Fruit fly (Drosophila melanogaster): ENCODE data around the gene Pmi.

Pmi gene

DNA sequence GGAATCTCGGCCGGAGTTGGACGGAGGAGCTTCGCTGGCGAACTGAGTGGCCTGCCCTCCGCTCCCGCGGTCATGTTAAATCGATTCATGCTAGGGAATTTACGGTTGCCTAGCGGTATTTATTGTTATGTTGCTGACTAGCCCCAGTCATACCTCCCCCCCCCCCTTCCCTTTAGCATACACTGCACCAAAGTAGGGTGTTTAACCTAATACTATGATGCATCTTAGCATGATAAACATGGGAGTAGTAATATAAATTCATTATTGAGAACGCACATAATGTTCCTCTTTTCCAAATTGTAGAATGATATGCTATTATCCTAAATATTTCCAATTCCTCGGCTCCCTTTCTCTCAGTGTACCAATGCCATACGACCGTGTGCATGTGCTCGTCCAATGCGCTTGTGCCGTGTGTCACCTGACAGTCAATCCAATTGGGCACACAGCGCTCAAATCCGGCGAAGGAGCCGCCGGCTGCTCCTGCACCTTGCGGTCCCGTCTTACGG lies 16.7 kb downstream of the Pmi start, which contains the start of gene Tektin-C (continued):
- TF ChIP-seq salr (GFP tag; optimal IDR thresholded peaks at IDR 0.05) (no peak), pdm3 (GFP tag; optimal IDR thresholded peaks at IDR 0.05) (no peak)

DNA sequence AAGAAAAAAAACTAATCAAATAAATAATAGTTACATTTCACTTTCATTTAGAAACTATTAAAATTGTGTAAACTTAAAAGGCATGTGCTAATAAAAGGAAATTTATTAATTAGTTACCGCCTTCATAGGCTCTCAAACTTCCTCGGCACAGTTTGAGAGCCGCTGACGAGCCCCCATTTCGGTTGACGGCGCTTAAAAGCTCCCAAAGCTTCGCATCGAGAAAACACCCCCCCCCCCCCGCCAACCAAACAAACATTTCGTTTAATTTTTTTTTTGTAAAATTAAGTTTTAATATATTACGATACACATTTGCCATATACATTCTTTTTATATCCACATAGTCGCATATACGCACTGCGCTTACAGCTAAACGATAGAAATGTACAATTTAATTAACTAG lies 17.4 kb downstream of the Pmi start:
- TF ChIP-seq Sox14 (GFP tag; optimal IDR thresholded peaks at IDR 0.05) (no peak), CG3919 (GFP tag; optimal IDR thresholded peaks at IDR 0.05) (no peak), achi (GFP tag; optimal IDR thresholded peaks at IDR 0.05) (no peak), Smox (GFP tag; optimal IDR thresholded peaks at IDR 0.05) (no peak), CG15336 (GFP tag; IDR thresholded peaks at IDR 0.05) (no peak), topi (GFP tag; optimal IDR thresholded peaks at IDR 0.05) (no peak), CG31627 (GFP tag; optimal IDR thresholded peaks at IDR 0.05) (no peak)

DNA sequence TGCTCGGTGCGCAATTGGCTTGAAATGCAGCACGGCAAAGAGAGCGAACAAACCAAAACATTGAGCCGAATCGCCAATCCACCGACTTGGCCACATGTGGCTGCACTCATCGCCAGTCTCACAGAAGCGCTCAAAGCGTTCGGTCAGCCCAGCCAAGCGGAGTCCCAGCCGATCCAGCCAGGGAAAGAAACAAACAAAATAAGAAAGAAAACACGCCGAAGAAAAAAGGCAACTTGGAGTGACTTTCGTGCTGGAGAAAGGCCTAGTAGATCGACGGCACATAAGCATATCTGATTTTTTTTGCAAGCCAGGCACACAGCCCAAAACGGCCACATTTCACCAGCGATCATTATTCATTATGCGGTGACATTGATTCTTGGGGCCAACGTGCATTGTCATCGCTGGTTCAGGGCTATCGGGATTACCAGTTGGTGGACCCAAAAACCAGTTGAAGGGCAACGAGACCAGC lies 22.2 kb downstream of the Pmi start:
- no peak for TF ChIP-seq Hr38 (GFP tag; optimal IDR thresholded peaks at IDR 0.05)
- TF ChIP-seq CG8119 (GFP tag; IDR thresholded peaks at IDR 0.05): peak; percentile 46; the same call in 1 of the 3 replicates
- peak; percentile 24 for TF ChIP-seq CG1621 (tag; optimal IDR thresholded peaks at IDR 0.05)
- peak; percentile 61 for TF ChIP-seq CG6276 (GFP tag; optimal IDR thresholded peaks at IDR 0.05)
- TF ChIP-seq net (GFP tag; optimal IDR thresholded peaks at IDR 0.05): no peak
- TF ChIP-seq Smox (GFP tag; optimal IDR thresholded peaks at IDR 0.05): no peak
- TF ChIP-seq vri (GFP tag; optimal IDR thresholded peaks at IDR 0.05): no peak
- peak; percentile 15 for TF ChIP-seq CG6792 (GFP tag; optimal IDR thresholded peaks at IDR 0.05)
- TF ChIP-seq esn (GFP tag; optimal IDR thresholded peaks at IDR 0.05): peak; percentile 8
- TF ChIP-seq CG32006 (GFP tag; optimal IDR thresholded peaks at IDR 0.05): no peak
- no peak for TF ChIP-seq acj6 (GFP tag; optimal IDR thresholded peaks at IDR 0.05)
- TF ChIP-seq spab (GFP tag; optimal IDR thresholded peaks at IDR 0.05): no peak
- TF ChIP-seq CG7368 (GFP tag; optimal IDR thresholded peaks at IDR 0.05): no peak
- TF ChIP-seq Eip78C (GFP tag): peak; percentile 78
- TF ChIP-seq CG34406 (GFP tag; optimal IDR thresholded peaks at IDR 0.05): peak; percentile 8
- peak; percentile 25 for TF ChIP-seq CG3919 (GFP tag; optimal IDR thresholded peaks at IDR 0.05)
- TF ChIP-seq Eip75B (GFP tag; optimal IDR thresholded peaks at IDR 0.05): peak; percentile 59
- TF ChIP-seq Met (GFP tag; optimal IDR thresholded peaks at IDR 0.05): no peak
- no peak for TF ChIP-seq salr (GFP tag; optimal IDR thresholded peaks at IDR 0.05)
- TF ChIP-seq CG6163 (GFP tag; IDR thresholded peaks at IDR 0.05): no peak
- TF ChIP-seq Lpt (GFP tag; optimal IDR thresholded peaks at IDR 0.05): peak; percentile 32
- peak; percentile 24 for TF ChIP-seq CG6854 (GFP tag; optimal IDR thresholded peaks at IDR 0.05)
- peak; percentile 51; the same call in 1 of the 3 replicates for TF ChIP-seq eg (GFP tag; IDR thresholded peaks at IDR 0.05)
- peak; percentile 63 for TF ChIP-seq CG15336 (GFP tag; IDR thresholded peaks at IDR 0.05)

DNA sequence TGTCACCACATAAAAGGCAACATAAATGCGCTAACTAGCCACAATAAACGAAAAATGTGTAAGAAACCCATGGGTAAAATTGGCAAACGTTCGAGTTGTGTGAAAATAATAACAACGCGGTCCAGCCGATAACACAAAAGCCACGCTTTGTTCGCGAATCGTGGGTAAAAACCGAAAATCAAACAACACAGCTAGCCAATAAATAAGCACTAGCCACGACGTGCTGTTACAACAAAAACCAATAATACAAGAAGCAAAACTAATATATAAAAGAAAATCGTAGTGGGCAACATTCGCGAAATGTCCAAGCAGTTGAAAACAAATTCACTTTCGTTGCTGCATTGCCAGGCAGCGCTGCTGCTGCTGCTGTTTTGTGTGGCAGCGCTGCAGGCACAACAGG lies 22.9 kb downstream of the Pmi start, which contains the start of gene CG42272:
Gene CG42272 (plus strand): TSS at position 301 of the 400 bp plus-strand sequence.
- no peak for TF ChIP-seq CG11294 (GFP tag; IDR thresholded peaks at IDR 0.05)
- TF ChIP-seq Sox15 (GFP tag; optimal IDR thresholded peaks at IDR 0.05): no peak
- TF ChIP-seq CG7368 (GFP tag; optimal IDR thresholded peaks at IDR 0.05): no peak
- TF ChIP-seq salr (GFP tag; optimal IDR thresholded peaks at IDR 0.05): no peak
- no peak for TF ChIP-seq Met (GFP tag; optimal IDR thresholded peaks at IDR 0.05)
- TF ChIP-seq ss (GFP tag; optimal IDR thresholded peaks at IDR 0.05): no peak
- TF ChIP-seq CG11762 (GFP tag; optimal IDR thresholded peaks at IDR 0.05; ENCODE audit: insufficient read depth): no peak
- no peak for TF ChIP-seq CG4318 (GFP tag; optimal IDR thresholded peaks at IDR 0.05)
- TF ChIP-seq svp (GFP tag): no peak
- no peak for TF ChIP-seq CG11902 (GFP tag; optimal IDR thresholded peaks at IDR 0.05)
- no peak for TF ChIP-seq acj6 (GFP tag; optimal IDR thresholded peaks at IDR 0.05)
- no peak for TF ChIP-seq CG3919 (GFP tag; optimal IDR thresholded peaks at IDR 0.05)
- no peak for TF ChIP-seq lz (GFP tag; optimal IDR thresholded peaks at IDR 0.05)
- no peak for TF ChIP-seq fd85E (GFP tag; optimal IDR thresholded peaks at IDR 0.05)
- TF ChIP-seq achi (GFP tag; optimal IDR thresholded peaks at IDR 0.05): no peak
- TF ChIP-seq CG6808 (GFP tag; optimal IDR thresholded peaks at IDR 0.05): no peak
- TF ChIP-seq topi (GFP tag; optimal IDR thresholded peaks at IDR 0.05): no peak
- no peak for TF ChIP-seq Ets21C (GFP tag; optimal IDR thresholded peaks at IDR 0.05)
- TF ChIP-seq Ets96B (tag; optimal IDR thresholded peaks at IDR 0.05): no peak

All from whole organism, prepupa.